Worm (Caenorhabditis elegans): ENCODE results near the gene srm-5.
"Not testable (repeated sequence)": the region's sequence is repeated elsewhere in the genome, so short reads cannot be mapped to it uniquely, and the experiment has no call there.

Gene srm-5

ce11 chrV:14294396-14294795 lies 40.6 kb upstream of the srm-5 start, which contains the start of gene F14D7.9:
TSS of gene F14D7.9 (plus strand) at chrV:14294696.
- TF ChIP-seq snpc-4 (tag; optimal IDR thresholded peaks at IDR 0.05), result no peak

- TF ChIP-seq lin-32 (GFP tag; optimal IDR thresholded peaks at IDR 0.05), result no peak
- TF ChIP-seq M03D4.4 (tag; optimal IDR thresholded peaks at IDR 0.05), result no peak
- no peak for TF ChIP-seq nhr-12 (tag; optimal IDR thresholded peaks at IDR 0.05)
- no peak for TF ChIP-seq mab-5 (tag; optimal IDR thresholded peaks at IDR 0.05)
Observed at ce11 chrV:14296499-14296898, 38.5 kb upstream of the srm-5 start, which contains the start of gene F14D7.3. TSS of gene F14D7.3 (plus strand) at chrV:14296799.

ce11 chrV:14299569-14300064 lies 35.4 kb upstream of the srm-5 start, which contains the start of the genes spig-3 and F14D7.12:
TSS of gene spig-3 (minus strand) at chrV:14299669.
TSS of gene F14D7.12 (plus strand) at chrV:14300014.
- TF ChIP-seq nhr-237 (tag; optimal IDR thresholded peaks at IDR 0.05) (no peak), sptf-1 (tag; optimal IDR thresholded peaks at IDR 0.05) (no peak), flh-1 (GFP tag; optimal IDR thresholded peaks at IDR 0.05) (no peak), nhr-12 (tag; optimal IDR thresholded peaks at IDR 0.05) (no peak), elt-1 (tag; optimal IDR thresholded peaks at IDR 0.05; ENCODE audit: borderline replicate concordance, insufficient read depth) (no peak), mep-1 (tag; optimal IDR thresholded peaks at IDR 0.05) (no peak), ceh-83 (GFP tag; optimal IDR thresholded peaks at IDR 0.05) (no peak), ceh-43 (GFP tag; optimal IDR thresholded peaks at IDR 0.05) (no peak)

ce11 chrV:14301076-14301475 lies 33.9 kb upstream of the srm-5 start, which contains the start of gene F14D7.6:
TSS of gene F14D7.6 (plus strand) at chrV:14301413.
- TF ChIP-seq tbx-8 (GFP tag; optimal IDR thresholded peaks at IDR 0.05) (no peak), nhr-2 (tag; optimal IDR thresholded peaks at IDR 0.05) (no peak), elt-1 (tag; optimal IDR thresholded peaks at IDR 0.05; ENCODE audit: borderline replicate concordance, insufficient read depth) (no peak), unc-62 (GFP tag; optimal IDR thresholded peaks at IDR 0.05) (no peak), lsy-2 (tag; optimal IDR thresholded peaks at IDR 0.05) (no peak), mls-2 (tag; optimal IDR thresholded peaks at IDR 0.05) (no peak), ham-2 (GFP tag; optimal IDR thresholded peaks at IDR 0.05) (no peak)

- not testable (repeated sequence) for TF ChIP-seq tbx-8 (GFP tag; optimal IDR thresholded peaks at IDR 0.05); drap-1 (GFP tag; optimal IDR thresholded peaks at IDR 0.05); lin-13 (tag; optimal IDR thresholded peaks at IDR 0.05)
Observed at ce11 chrV:14306771-14307170, 28.2 kb upstream of the srm-5 start, which contains the start of gene spig-4. TSS of gene spig-4 (minus strand) at chrV:14306871.

- TF ChIP-seq snpc-4 (tag; optimal IDR thresholded peaks at IDR 0.05); ceh-83 (GFP tag; optimal IDR thresholded peaks at IDR 0.05); ceh-43 (GFP tag; optimal IDR thresholded peaks at IDR 0.05): not testable (repeated sequence)
Observed at ce11 chrV:14308164-14308563, 26.8 kb upstream of the srm-5 start, which contains the start of gene spig-5. TSS of gene spig-5 (plus strand) at chrV:14308464.

- TF ChIP-seq unc-62 (GFP tag; optimal IDR thresholded peaks at IDR 0.05); lsy-2 (tag; optimal IDR thresholded peaks at IDR 0.05); nhr-237 (tag; optimal IDR thresholded peaks at IDR 0.05): not testable (repeated sequence)
Observed at ce11 chrV:14309632-14310031, 25.4 kb upstream of the srm-5 start, which contains the start of gene F14D7.14. TSS of gene F14D7.14 (plus strand) at chrV:14309932.

ce11 chrV:14311115-14311514 lies 23.9 kb upstream of the srm-5 start, which contains the start of gene ddn-3:
TSS of gene ddn-3 (minus strand) at chrV:14311215.
- TF ChIP-seq mls-2 (tag; optimal IDR thresholded peaks at IDR 0.05), result no peak
- TF ChIP-seq mep-1 (tag; optimal IDR thresholded peaks at IDR 0.05), result no peak
- TF ChIP-seq mab-5 (tag; optimal IDR thresholded peaks at IDR 0.05), result no peak
- TF ChIP-seq elt-3 (tag; optimal IDR thresholded peaks at IDR 0.05), result no peak
- TF ChIP-seq unc-120 (tag; optimal IDR thresholded peaks at IDR 0.05; ENCODE audit: poor library complexity, severe bottlenecking), result no peak
- TF ChIP-seq nhr-237 (tag; optimal IDR thresholded peaks at IDR 0.05), result no peak
- TF ChIP-seq lin-32 (GFP tag; optimal IDR thresholded peaks at IDR 0.05), result no peak
- no peak for TF ChIP-seq drap-1 (GFP tag; optimal IDR thresholded peaks at IDR 0.05)
- no peak for TF ChIP-seq bed-3 (GFP tag; optimal IDR thresholded peaks at IDR 0.05)

Measured in whole organism, mixed stage, embryonic.